Fruit fly (Drosophila melanogaster) S2 (cell line): ENCODE data around the gene bab2.

ENCODE experiments used
- CG8478 ChIP-seq: fragments of >200 bp; optimal IDR thresholded peaks from 2 replicates; lab custom pipeline; 2018
- CTCF ChIP-seq, 2 experiments: fragments of >200 bp; optimal IDR thresholded peaks; 2 replicates each; lab custom pipeline; 2018

dm6 chr3L:1195868-1196552 lies 18.9 kb upstream of the bab2 start, which contains the start of gene Aplip1:
- TF ChIP-seq CTCF (optimal IDR thresholded peaks at IDR 0.05; lab: Kevin White, UChicago): no peak
- no peak for TF ChIP-seq CG8478
